Worm (Caenorhabditis elegans) whole organism, young adult: Measurements from ENCODE around the gene C48B4.3.

Experiments used
- B0336.3 ChIP-seq: fragments of 200-800 bp; sonication (Bioruptor generic); IDR thresholded peaks from 2 replicates; pipeline ENCODE4 v1.3.6; 2022; ENCODE audit warnings: missing genetic modification characterization, missing compliant biosample characterization
- D2030.7 ChIP-seq: fragments of 200-800 bp; sonication (Bioruptor generic); IDR thresholded peaks from 2 replicates; pipeline ENCODE4 v1.3.6; 2022; ENCODE audit warnings: missing genetic modification reagents, missing genetic modification characterization, missing compliant biosample characterization
- F10E7.11 ChIP-seq: sonication (generic microtip); optimal IDR thresholded peaks from 2 replicates; lab custom pipeline; 2017; ENCODE audit warnings: mild to moderate bottlenecking, missing genetic modification characterization, moderate library complexity, missing compliant biosample characterization
- F52B5.7 ChIP-seq: sonication (generic microtip); optimal IDR thresholded peaks from 2 replicates; lab custom pipeline; 2016; ENCODE audit warnings: mild to moderate bottlenecking, missing genetic modification characterization, missing compliant biosample characterization
- K11D2.4 ChIP-seq: fragments of 200-800 bp; sonication (Bioruptor generic); IDR thresholded peaks from 2 replicates; pipeline ENCODE4 v1.3.6; 2022; ENCODE audit warnings: missing genetic modification reagents, missing genetic modification characterization, missing compliant biosample characterization
- K12H6.12 ChIP-seq: fragments of 200-800 bp; sonication (Bioruptor generic); optimal IDR thresholded peaks from 2 replicates; lab custom pipeline; 2018; ENCODE audit warnings: mild to moderate bottlenecking, missing genetic modification characterization, missing compliant biosample characterization
- Y53F4B.3 ChIP-seq: fragments of 200-800 bp; sonication (Bioruptor generic); IDR thresholded peaks from 2 replicates; pipeline ENCODE4 v1.3.6; 2022; ENCODE audit warnings: missing genetic modification reagents, missing genetic modification characterization, missing compliant biosample characterization
- Y56A3A.18 ChIP-seq: fragments of 200-800 bp; sonication (Bioruptor generic); IDR thresholded peaks from 2 replicates; pipeline ENCODE4 v1.3.6; 2022; ENCODE audit warnings: missing genetic modification reagents, missing genetic modification characterization, missing compliant biosample characterization
- aptf-3 ChIP-seq: fragments of 200-800 bp; sonication (Bioruptor generic); IDR thresholded peaks from 2 replicates; pipeline ENCODE4 v1.3.6; 2022; ENCODE audit warnings: missing genetic modification characterization, missing compliant biosample characterization
- attf-6 ChIP-seq: fragments of 200-800 bp; sonication (Bioruptor generic); IDR thresholded peaks from 2 replicates; pipeline ENCODE4 v1.3.6; 2022; ENCODE audit warnings: missing genetic modification reagents, missing genetic modification characterization, missing compliant biosample characterization
- cebp-1 ChIP-seq, 2 experiments: fragments of 200-800 bp in 1 of 2; sonication (Bioruptor generic) in 1 of 2; sonication (generic microtip) in 1 of 2; IDR thresholded peaks in 1 of 2; optimal IDR thresholded peaks in 1 of 2; 2 replicates each; pipeline versions ENCODE4 v1.3.6 to Lab custom; 2017 to 2022; ENCODE audit warnings: missing compliant biosample characterization in 2 of 2, missing genetic modification characterization in 2 of 2, mild to moderate bottlenecking in 1 of 2, missing genetic modification reagents in 1 of 2, moderate library complexity in 1 of 2
- cebp-2 ChIP-seq: fragments of 200-800 bp; sonication (Bioruptor generic); IDR thresholded peaks from 2 replicates; pipeline ENCODE4 v1.3.6; 2022; ENCODE audit warnings: missing genetic modification characterization, missing compliant biosample characterization
- ceh-27 ChIP-seq: fragments of 200-800 bp; sonication (Bioruptor generic); optimal IDR thresholded peaks from 2 replicates; lab custom pipeline; 2018; ENCODE audit warnings: mild to moderate bottlenecking, missing genetic modification characterization, moderate library complexity, missing compliant biosample characterization
- ceh-58 ChIP-seq: fragments of 200-800 bp; sonication (Bioruptor generic); IDR thresholded peaks from 2 replicates; pipeline ENCODE4 v1.3.6; 2022; ENCODE audit warnings: missing genetic modification characterization, missing compliant biosample characterization
- ceh-79 ChIP-seq: sonication (generic microtip); optimal IDR thresholded peaks from 2 replicates; lab custom pipeline; 2017; ENCODE audit warnings: mild to moderate bottlenecking, missing genetic modification characterization, missing compliant biosample characterization
- dox-1 ChIP-seq: fragments of 200-800 bp; sonication (Bioruptor generic); IDR thresholded peaks from 2 replicates; pipeline ENCODE4 v1.3.6; 2022; ENCODE audit warnings: missing genetic modification reagents, missing genetic modification characterization, missing compliant biosample characterization
- dpl-1 ChIP-seq: fragments of 150-350 bp; optimal IDR thresholded peaks from 2 replicates; lab custom pipeline; 2014; ENCODE audit warnings: missing biosample characterization, missing genetic modification reagents, missing genetic modification characterization
- fkh-3 ChIP-seq: sonication (generic microtip); optimal IDR thresholded peaks from 2 replicates; lab custom pipeline; 2016; ENCODE audit warnings: mild to moderate bottlenecking, missing genetic modification characterization, missing compliant biosample characterization
- hlh-26 ChIP-seq: fragments of 200-800 bp; sonication (Bioruptor generic); conservative IDR thresholded peaks from 2 replicates; pipeline ENCODE4 v1.3.6; 2022; ENCODE audit warnings: missing genetic modification reagents, missing genetic modification characterization, missing compliant biosample characterization
- lin-35 ChIP-seq, 3 experiments: fragments of 150-350 bp in 2 of 3; sonication (generic microtip) in 1 of 3; optimal IDR thresholded peaks; 2 replicates each; lab custom pipeline; 2014 to 2018; ENCODE audit warnings: missing biosample characterization in 3 of 3, missing genetic modification characterization in 3 of 3, missing genetic modification reagents in 3 of 3
- lin-40 ChIP-seq: sonication (generic microtip); optimal IDR thresholded peaks from 2 replicates; lab custom pipeline; 2016; ENCODE audit warnings: missing genetic modification characterization, mild to moderate bottlenecking, missing compliant biosample characterization, missing genotype, missing genetic modification reagents
- madf-3 ChIP-seq: fragments of 200-800 bp; sonication (Bioruptor generic); IDR thresholded peaks from 2 replicates; pipeline ENCODE4 v1.3.6; 2022; ENCODE audit warnings: missing genetic modification reagents, missing genetic modification characterization, missing compliant biosample characterization
- nfyb-1 ChIP-seq: fragments of 200-800 bp; sonication (Bioruptor generic); IDR thresholded peaks from 2 replicates; pipeline ENCODE4 v1.3.6; 2022; ENCODE audit warnings: missing genetic modification reagents, missing genetic modification characterization, missing compliant biosample characterization
- nhr-179 ChIP-seq: sonication (generic microtip); optimal IDR thresholded peaks from 2 replicates; lab custom pipeline; 2016; ENCODE audit warnings: mild to moderate bottlenecking, missing genetic modification characterization, missing compliant biosample characterization
- nhr-80 ChIP-seq: sonication (generic microtip); optimal IDR thresholded peaks from 2 replicates; lab custom pipeline; 2016; ENCODE audit warnings: missing genetic modification characterization, missing compliant biosample characterization
- rcor-1 ChIP-seq: fragments of 200-800 bp; sonication (Bioruptor generic); IDR thresholded peaks from 2 replicates; pipeline ENCODE4 v1.3.6; 2022; ENCODE audit warnings: missing genetic modification reagents, missing genetic modification characterization, missing compliant biosample characterization
- repo-1 ChIP-seq: sonication (generic microtip); optimal IDR thresholded peaks from 2 replicates; lab custom pipeline; 2017; ENCODE audit warnings: mild to moderate bottlenecking, missing genetic modification characterization, missing compliant biosample characterization
- sdz-38 ChIP-seq: sonication (generic microtip); optimal IDR thresholded peaks from 2 replicates; lab custom pipeline; 2016; ENCODE audit warnings: missing genotype, missing genetic modification characterization, missing compliant biosample characterization
- tbp1 ChIP-seq: fragments of 200-800 bp; sonication (Bioruptor generic); optimal IDR thresholded peaks from 2 replicates; lab custom pipeline; 2018; ENCODE audit warnings: mild to moderate bottlenecking, missing genetic modification characterization, missing compliant biosample characterization
- tlf-1 ChIP-seq: fragments of 200-800 bp; sonication (Bioruptor generic); optimal IDR thresholded peaks from 2 replicates; lab custom pipeline; 2018; ENCODE audit warnings: mild to moderate bottlenecking, missing genetic modification characterization, missing compliant biosample characterization
- zfh-2 ChIP-seq: fragments of 200-800 bp; sonication (Bioruptor generic); conservative IDR thresholded peaks from 2 replicates; pipeline ENCODE4 v1.3.6; 2022; ENCODE audit warnings: missing genetic modification reagents, missing genetic modification characterization, missing compliant biosample characterization
- ztf-25 ChIP-seq: fragments of 200-800 bp; sonication (Bioruptor generic); IDR thresholded peaks from 2 replicates; pipeline ENCODE4 v1.3.6; 2022; ENCODE audit warnings: missing genetic modification reagents, missing genetic modification characterization, missing compliant biosample characterization
- ztf-28 ChIP-seq: fragments of 200-800 bp; sonication (Bioruptor generic); IDR thresholded peaks from 2 replicates; pipeline ENCODE4 v1.3.6; 2022; ENCODE audit warnings: missing genetic modification reagents, missing genetic modification characterization, missing compliant biosample characterization
- ztf-3 ChIP-seq: fragments of 200-800 bp; sonication (Bioruptor generic); optimal IDR thresholded peaks from 2 replicates; lab custom pipeline; 2018; ENCODE audit warnings: mild to moderate bottlenecking, missing genetic modification characterization, missing compliant biosample characterization

The C48B4.3 gene

DNA sequence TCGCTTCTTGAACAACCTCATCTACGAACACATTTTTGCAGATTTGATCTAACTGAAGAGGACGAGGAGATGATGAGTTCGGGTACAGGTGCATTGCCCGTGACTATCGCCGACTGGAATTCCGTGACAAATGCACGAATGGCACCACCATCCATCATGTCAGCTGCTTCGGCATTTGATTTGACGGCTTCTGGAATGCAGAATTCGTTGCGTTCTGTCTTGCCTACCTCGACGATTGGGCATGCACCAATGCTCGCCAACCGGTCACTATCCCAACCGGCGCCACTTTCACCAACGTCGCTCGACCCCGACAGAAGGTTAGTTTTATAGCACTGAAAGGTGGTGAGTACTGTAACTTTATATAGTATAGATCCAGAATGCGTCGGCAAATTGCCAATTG is 41.3 kb upstream of the C48B4.3 start:
- peak; percentile 47 for TF ChIP-seq F52B5.7 (tag; lab: Kevin White, UChicago)
- no peak for TF ChIP-seq nhr-179 (tag; lab: Kevin White, UChicago)
- TF ChIP-seq dpl-1: no peak
- TF ChIP-seq repo-1 (tag; lab: Kevin White, UChicago): peak; percentile 59
- 0 out of 2 replicates have a peak, but pooled peaks have one; percentile 47 for TF ChIP-seq ztf-28 (GFP tag; lab: Robert Waterston, UW)
- peak; percentile 2 for TF ChIP-seq K12H6.12 (tag; lab: Kevin White, UChicago)
- peak; percentile 46; the same call in 1 of the 2 replicates for TF ChIP-seq zfh-2 (GFP tag; lab: Robert Waterston, UW)
- TF ChIP-seq madf-3 (GFP tag; lab: Robert Waterston, UW): no peak
- TF ChIP-seq attf-6 (GFP tag; lab: Robert Waterston, UW): no peak
- TF ChIP-seq ceh-79: no peak
- peak; percentile 21; the same call in 1 of the 2 replicates for TF ChIP-seq dox-1 (GFP tag; lab: Robert Waterston, UW)

DNA sequence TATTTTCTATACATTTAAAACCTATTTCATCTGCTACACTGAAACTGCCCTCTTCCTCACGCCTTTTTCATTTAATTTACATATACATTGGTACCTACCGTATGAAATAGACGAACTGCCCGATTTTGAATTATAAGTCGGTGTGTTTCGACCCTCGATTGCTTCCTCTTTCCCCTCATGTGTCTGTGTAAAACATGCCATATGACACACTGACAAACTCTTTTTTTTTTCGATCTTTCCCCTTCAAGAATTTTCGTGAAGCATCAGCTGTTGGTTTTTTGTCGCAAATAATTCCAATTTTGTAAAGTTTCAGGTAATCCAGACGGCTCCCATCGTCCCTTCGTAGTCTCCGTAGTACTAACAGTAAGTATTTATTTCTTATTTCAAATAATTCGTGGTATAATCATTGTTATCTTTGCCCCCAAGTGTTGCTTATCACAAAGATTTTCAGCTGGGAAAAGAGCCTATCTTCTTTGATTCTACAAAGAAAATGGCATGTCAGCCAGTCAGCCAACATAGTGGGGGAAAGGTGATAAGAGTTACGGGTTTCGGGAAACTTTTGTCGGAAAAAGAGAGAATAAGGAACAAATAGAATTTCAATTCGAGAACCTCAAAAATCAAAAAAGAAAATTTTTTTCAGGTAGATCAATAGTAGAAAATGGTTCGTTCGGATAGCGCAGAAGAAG is 39.8 kb upstream of the C48B4.3 start:
- TF ChIP-seq lin-40: no peak
- no peak for TF ChIP-seq hlh-26 (GFP tag; lab: Robert Waterston, UW)
- TF ChIP-seq Y56A3A.18 (GFP tag; lab: Robert Waterston, UW): 0 out of 2 replicates have a peak, but pooled peaks have one; percentile 23
- no peak for TF ChIP-seq sdz-38 (tag; lab: Kevin White, UChicago)
- TF ChIP-seq nfyb-1 (GFP tag; lab: Robert Waterston, UW): 0 out of 2 replicates have a peak, but pooled peaks have one; percentile 19
- no peak for TF ChIP-seq aptf-3 (GFP tag; lab: Robert Waterston, UW)
- TF ChIP-seq B0336.3 (GFP tag; lab: Robert Waterston, UW): 0 out of 2 replicates have a peak, but pooled peaks have one; percentile 12
- peak; percentile 4 for TF ChIP-seq tbp1 (GFP tag; lab: Kevin White, UChicago)
- no peak for TF ChIP-seq fkh-3 (tag; lab: Kevin White, UChicago)
- no peak for TF ChIP-seq Y53F4B.3
- no peak for TF ChIP-seq cebp-1 (GFP tag; IDR thresholded peaks at IDR 0.05; lab: Robert Waterston, UW)
- peak; percentile 12 for TF ChIP-seq cebp-1 (tag; optimal IDR thresholded peaks at IDR 0.05; lab: Kevin White, UChicago)
- no peak for TF ChIP-seq rcor-1 (GFP tag; lab: Robert Waterston, UW)
- no peak for TF ChIP-seq F10E7.11 (tag; lab: Kevin White, UChicago)
- peak; percentile 81 for TF ChIP-seq nhr-80
- no peak for TF ChIP-seq D2030.7 (GFP tag; lab: Robert Waterston, UW)
- TF ChIP-seq cebp-2 (GFP tag; lab: Robert Waterston, UW): no peak
- TF ChIP-seq lin-35 (GFP tag; optimal IDR thresholded peaks at IDR 0.05; lab: Kevin White, UChicago): peak in 1 of 3 experiments; percentile 4

DNA sequence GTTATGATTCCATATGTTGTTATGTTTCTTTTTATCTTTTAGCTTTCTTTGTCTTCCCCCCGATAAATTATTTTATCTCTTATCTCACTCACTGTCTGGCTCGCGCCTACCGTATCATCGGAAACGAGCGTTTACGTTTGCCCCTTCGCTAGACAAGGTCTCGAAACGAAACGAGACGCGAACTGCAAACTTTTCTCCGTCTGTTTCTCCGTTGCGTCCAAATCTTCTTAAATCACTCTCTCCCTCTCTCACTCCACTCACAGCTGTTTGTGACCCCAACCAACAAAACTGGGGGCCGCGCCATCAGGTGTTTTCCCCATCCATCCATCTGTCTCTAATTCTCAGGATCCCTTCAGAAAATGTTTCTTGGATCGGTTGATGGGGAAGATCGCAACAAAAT is 38.0 kb upstream of the C48B4.3 start:
- TF ChIP-seq ztf-25 (GFP tag; lab: Robert Waterston, UW): no peak
- no peak for TF ChIP-seq ceh-58 (GFP tag; lab: Robert Waterston, UW)
- peak; percentile 19 for TF ChIP-seq ceh-27
- 0 out of 2 replicates have a peak, but pooled peaks have one; percentile 11 for TF ChIP-seq K11D2.4 (GFP tag; lab: Robert Waterston, UW)
- no peak for TF ChIP-seq tlf-1
- TF ChIP-seq ztf-3 (GFP tag; lab: Kevin White, UChicago): no peak
- no peak for TF ChIP-seq Y56A3A.18 (GFP tag; lab: Robert Waterston, UW)
